Fruit fly (Drosophila melanogaster) whole organism, embryonic: ENCODE data around the gene CG44362.

Experiments
- CG10565 ChIP-seq: fragments of 200-800 bp; sonication (Bioruptor generic); optimal IDR thresholded peaks from 3 replicates; lab custom pipeline; 2016; ENCODE audit warnings: missing biosample characterization, mild to moderate bottlenecking, missing genetic modification characterization
- CG10979 ChIP-seq: fragments of 200-800 bp; sonication (Bioruptor generic); optimal IDR thresholded peaks from 2 replicates; lab custom pipeline; 2018; ENCODE audit warnings: missing biosample characterization, mild to moderate bottlenecking, missing genetic modification characterization, moderate library complexity
- CG11695 ChIP-seq: fragments of 200-800 bp; sonication (Bioruptor generic); IDR thresholded peaks from 3 replicates; pipeline ENCODE4 v1.3.6; 2022; ENCODE audit warnings: missing biosample characterization, missing genetic modification characterization
- CG14860 ChIP-seq: fragments of 200-800 bp; sonication (Bioruptor generic); IDR thresholded peaks from 3 replicates; pipeline ENCODE4 v1.3.6; 2022; ENCODE audit warnings: missing biosample characterization, missing genetic modification characterization; ENCODE audit not compliant: partially characterized antibody
- CG15479 ChIP-seq: fragments of 200-800 bp; sonication (Bioruptor generic); optimal IDR thresholded peaks from 3 replicates; lab custom pipeline; 2019; ENCODE audit warnings: missing biosample characterization, mild to moderate bottlenecking, missing genetic modification characterization, moderate library complexity
- CG1603 ChIP-seq: fragments of 200-800 bp; sonication (Bioruptor generic); optimal IDR thresholded peaks from 2 replicates; lab custom pipeline; 2019; ENCODE audit warnings: missing biosample characterization, mild to moderate bottlenecking, missing genetic modification characterization, moderate library complexity
- CG17385 ChIP-seq: fragments of 200-800 bp; sonication (Bioruptor generic); optimal IDR thresholded peaks from 3 replicates; lab custom pipeline; 2018; ENCODE audit warnings: missing biosample characterization, mild to moderate bottlenecking, missing genetic modification characterization
- CG18011 ChIP-seq: fragments of 200-800 bp; sonication (Bioruptor generic); optimal IDR thresholded peaks from 2 replicates; lab custom pipeline; 2017; ENCODE audit warnings: missing biosample characterization, missing genetic modification characterization, mild to moderate bottlenecking, moderate library complexity, missing genotype
- CG32532 ChIP-seq: fragments of 200-800 bp; sonication (Bioruptor generic); IDR thresholded peaks from 2 replicates; pipeline ENCODE4 v1.3.6; 2022; ENCODE audit warnings: missing biosample characterization, missing genetic modification characterization
- CG33557 ChIP-seq: fragments of 200-800 bp; sonication (Bioruptor generic); optimal IDR thresholded peaks from 2 replicates; lab custom pipeline; 2019; ENCODE audit warnings: missing biosample characterization, mild to moderate bottlenecking, missing genetic modification characterization, moderate library complexity
- CG6765 ChIP-seq: fragments of 200-800 bp; sonication (Bioruptor generic); optimal IDR thresholded peaks from 3 replicates; lab custom pipeline; 2017; ENCODE audit warnings: missing biosample characterization, mild to moderate bottlenecking, missing genetic modification characterization
- CG8089 ChIP-seq: fragments of 200-800 bp; sonication (Bioruptor generic); optimal IDR thresholded peaks from 3 replicates; lab custom pipeline; 2016; ENCODE audit warnings: missing biosample characterization, missing genetic modification characterization
- CG8944 ChIP-seq: fragments of 200-800 bp; sonication (Bioruptor generic); optimal IDR thresholded peaks from 3 replicates; lab custom pipeline; 2016; ENCODE audit warnings: missing biosample characterization, missing genetic modification characterization
- CG9609 ChIP-seq: fragments of 200-800 bp; sonication (Bioruptor generic); optimal IDR thresholded peaks from 3 replicates; lab custom pipeline; 2016; ENCODE audit warnings: missing biosample characterization, missing genetic modification characterization
- CG9797 ChIP-seq: fragments of 200-800 bp; sonication (Bioruptor generic); optimal IDR thresholded peaks from 3 replicates; lab custom pipeline; 2018; ENCODE audit warnings: missing biosample characterization, mild to moderate bottlenecking, missing genetic modification characterization
- CG9817 ChIP-seq: fragments of 200-800 bp; sonication (Bioruptor generic); optimal IDR thresholded peaks from 2 replicates; lab custom pipeline; 2018; ENCODE audit warnings: missing biosample characterization, mild to moderate bottlenecking, missing genetic modification characterization, moderate library complexity
- H2.0 ChIP-seq: fragments of 200-800 bp; sonication (Bioruptor generic); IDR thresholded peaks from 2 replicates; pipeline ENCODE4 v1.3.6; 2022; ENCODE audit warnings: missing biosample characterization, missing genetic modification characterization
- Hr78 ChIP-seq, 2 experiments: fragments of 200-800 bp in 1 of 2; fragments of >200 bp in 1 of 2; sonication (Bioruptor generic) in 1 of 2; optimal IDR thresholded peaks; 2 replicates each; lab custom pipeline; 2017 to 2019; ENCODE audit warnings: missing biosample characterization in 2 of 2, missing genetic modification characterization in 2 of 2, mild to moderate bottlenecking in 1 of 2, moderate library complexity in 1 of 2
- Lpt ChIP-seq: fragments of >200 bp; optimal IDR thresholded peaks from 2 replicates; lab custom pipeline; 2018; ENCODE audit warnings: missing biosample characterization, missing genetic modification characterization
- Med ChIP-seq: fragments of 200-800 bp; sonication (Bioruptor generic); peaks from one replicate; lab custom pipeline; 2016; ENCODE audit warnings: missing biosample characterization, missing genetic modification characterization, mild to moderate bottlenecking, inconsistent platforms, moderate library complexity
- NK7.1 ChIP-seq: fragments of 200-800 bp; sonication (Bioruptor generic); optimal IDR thresholded peaks from 3 replicates; lab custom pipeline; 2016; ENCODE audit warnings: missing biosample characterization, missing genetic modification characterization
- Neu2 ChIP-seq: fragments of 200-800 bp; sonication (Bioruptor generic); optimal IDR thresholded peaks from 3 replicates; lab custom pipeline; 2016; ENCODE audit warnings: missing biosample characterization, missing genetic modification characterization, borderline replicate concordance
- Sox100B ChIP-seq: fragments of 200-800 bp; sonication (Bioruptor generic); optimal IDR thresholded peaks from 3 replicates; lab custom pipeline; 2018; ENCODE audit warnings: missing biosample characterization, mild to moderate bottlenecking, missing genetic modification characterization
- Xbp1 ChIP-seq: fragments of 200-800 bp; sonication (Bioruptor generic); optimal IDR thresholded peaks from 3 replicates; lab custom pipeline; 2016; ENCODE audit warnings: missing biosample characterization, mild to moderate bottlenecking, missing genetic modification characterization
- ab ChIP-seq: fragments of 200-800 bp; sonication (Bioruptor generic); optimal IDR thresholded peaks from 2 replicates; lab custom pipeline; 2016; ENCODE audit warnings: missing biosample characterization, missing genetic modification characterization
- al ChIP-seq: fragments of 200-800 bp; sonication (Bioruptor generic); IDR thresholded peaks from 2 replicates; pipeline ENCODE4 v1.3.6; 2022; ENCODE audit warnings: missing biosample characterization, missing genetic modification characterization
- bab2 ChIP-seq: fragments of 200-800 bp; sonication (Bioruptor generic); optimal IDR thresholded peaks from 2 replicates; lab custom pipeline; 2016; ENCODE audit warnings: missing biosample characterization, missing genetic modification characterization
- bcd ChIP-seq: fragments of 200-800 bp; sonication (Bioruptor generic); optimal IDR thresholded peaks from 2 replicates; lab custom pipeline; 2017; ENCODE audit warnings: missing biosample characterization, mild to moderate bottlenecking, missing genetic modification characterization
- cad ChIP-seq: fragments of >200 bp; optimal IDR thresholded peaks from 2 replicates; lab custom pipeline; 2017; ENCODE audit warnings: missing biosample characterization, missing genetic modification characterization
- cas ChIP-seq: fragments of 200-800 bp; sonication (Bioruptor generic); IDR thresholded peaks from 2 replicates; pipeline ENCODE4 v1.3.6; 2022; ENCODE audit warnings: missing biosample characterization, missing genetic modification characterization
- ci ChIP-seq: fragments of 200-800 bp; sonication (Bioruptor generic); IDR thresholded peaks from 3 replicates; pipeline ENCODE4 v1.3.6; 2022; ENCODE audit warnings: missing biosample characterization, missing genetic modification characterization
- da ChIP-seq: fragments of 200-800 bp; sonication (Bioruptor generic); optimal IDR thresholded peaks from 2 replicates; lab custom pipeline; 2016; ENCODE audit warnings: missing biosample characterization, missing genetic modification characterization
- dm ChIP-seq: fragments of 200-800 bp; sonication (Bioruptor generic); optimal IDR thresholded peaks from 3 replicates; lab custom pipeline; 2016; ENCODE audit warnings: missing biosample characterization, missing genetic modification characterization
- gem ChIP-seq: fragments of 200-800 bp; sonication (Bioruptor generic); optimal IDR thresholded peaks from 2 replicates; lab custom pipeline; 2019; ENCODE audit warnings: missing biosample characterization, mild to moderate bottlenecking, missing genetic modification characterization, moderate library complexity
- gsb ChIP-seq: fragments of 200-800 bp; sonication (Bioruptor generic); IDR thresholded peaks from 2 replicates; pipeline ENCODE4 v1.3.6; 2022; ENCODE audit warnings: missing biosample characterization, missing genetic modification characterization
- ham ChIP-seq: fragments of 200-800 bp; sonication (Bioruptor generic); IDR thresholded peaks from 2 replicates; pipeline ENCODE4 v1.3.6; 2022; ENCODE audit warnings: missing biosample characterization, missing genetic modification characterization
- her ChIP-seq: fragments of 200-800 bp; sonication (Bioruptor generic); optimal IDR thresholded peaks from 2 replicates; lab custom pipeline; 2016; ENCODE audit warnings: missing biosample characterization, missing genetic modification characterization
- hkb ChIP-seq, 2 experiments: fragments of 200-800 bp in 1 of 2; fragments of >200 bp in 1 of 2; sonication (Bioruptor generic) in 1 of 2; IDR thresholded peaks in 1 of 2; optimal IDR thresholded peaks in 1 of 2; 2 replicates each; pipeline versions ENCODE4 v1.3.6 to Lab custom; 2017 to 2022; ENCODE audit warnings: missing biosample characterization in 1 of 2, missing genetic modification characterization in 1 of 2
- nerfin-2 ChIP-seq: fragments of 200-800 bp; sonication (Bioruptor generic); IDR thresholded peaks from 2 replicates; pipeline ENCODE4 v1.3.6; 2022; ENCODE audit warnings: missing biosample characterization, missing genetic modification characterization; ENCODE audit not compliant: partially characterized antibody
- otp ChIP-seq: fragments of 200-800 bp; sonication (Bioruptor generic); IDR thresholded peaks from 3 replicates; pipeline ENCODE4, ENCODE4 v1.3.6; 2022; ENCODE audit warnings: missing biosample characterization, missing genetic modification characterization
- peb ChIP-seq: fragments of 200-800 bp; sonication (Bioruptor generic); IDR thresholded peaks from 2 replicates; pipeline ENCODE4 v1.3.6; 2022; ENCODE audit warnings: missing biosample characterization, missing genetic modification characterization
- seq ChIP-seq: fragments of 200-800 bp; sonication (Bioruptor generic); IDR thresholded peaks from 2 replicates; pipeline ENCODE4 v1.3.6; 2022; ENCODE audit warnings: missing biosample characterization, missing genetic modification characterization
- sima ChIP-seq: fragments of 200-800 bp; sonication (Bioruptor generic); optimal IDR thresholded peaks from 2 replicates; lab custom pipeline; 2016; ENCODE audit warnings: missing biosample characterization, missing genetic modification characterization
- slou ChIP-seq: fragments of 200-800 bp; sonication (Bioruptor generic); optimal IDR thresholded peaks from 3 replicates; lab custom pipeline; 2016; ENCODE audit warnings: missing biosample characterization, missing genetic modification characterization
- slp2 ChIP-seq: fragments of 200-800 bp; sonication (Bioruptor generic); optimal IDR thresholded peaks from 2 replicates; lab custom pipeline; 2016; ENCODE audit warnings: missing biosample characterization, missing genetic modification characterization
- tap ChIP-seq: fragments of 200-800 bp; optimal IDR thresholded peaks from 3 replicates; lab custom pipeline; 2019; ENCODE audit warnings: missing biosample characterization, mild to moderate bottlenecking, missing genetic modification characterization, moderate library complexity
- trem ChIP-seq: fragments of 200-800 bp; optimal IDR thresholded peaks from 3 replicates; lab custom pipeline; 2019; ENCODE audit warnings: missing biosample characterization, mild to moderate bottlenecking, missing genetic modification characterization, moderate library complexity
- tx ChIP-seq: fragments of 200-800 bp; sonication (Bioruptor generic); optimal IDR thresholded peaks from 2 replicates; lab custom pipeline; 2016; ENCODE audit warnings: missing biosample characterization, missing genetic modification characterization
- yki ChIP-seq: fragments of >200 bp; optimal IDR thresholded peaks from 3 replicates; lab custom pipeline; 2018

CG44362 gene

DNA sequence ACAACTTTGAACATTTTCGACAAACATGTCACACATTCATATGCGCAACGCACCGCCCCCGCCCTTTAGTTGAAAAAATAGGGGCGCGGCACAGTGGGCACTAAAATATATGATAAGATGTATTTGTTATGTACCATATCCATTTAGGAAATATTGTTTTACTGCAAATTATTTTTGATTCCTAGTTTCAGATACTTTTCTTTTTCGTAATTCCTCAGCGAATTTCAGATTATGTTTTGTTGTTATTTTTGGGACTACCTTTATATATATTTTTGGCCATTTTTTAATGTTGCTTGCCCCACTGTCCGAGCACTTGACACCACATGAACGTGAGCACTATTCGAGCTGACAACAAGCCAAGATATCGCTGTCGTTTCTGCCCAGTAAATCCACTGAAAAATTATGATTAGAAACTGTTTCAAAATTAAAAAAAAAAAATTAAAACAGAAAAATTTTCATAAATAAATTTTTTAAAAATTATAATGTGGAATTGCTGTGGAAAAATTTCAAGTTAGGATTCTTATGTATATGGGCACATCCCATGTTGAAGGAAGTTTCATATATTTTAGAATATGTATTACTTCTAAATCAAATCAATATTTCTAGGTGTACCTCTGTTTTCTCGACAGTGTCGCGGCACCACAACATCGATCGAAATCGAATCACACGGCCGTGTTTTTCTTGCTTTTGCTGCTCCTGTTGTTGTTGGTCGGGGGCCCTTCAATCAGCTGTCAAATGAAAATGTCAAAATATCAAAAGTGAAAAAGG, 20.1 kb downstream of the CG44362 start (continued):
- TF ChIP-seq peb (GFP tag; lab: Robert Waterston, UW) (peak; percentile 71; the same call in 1 of the 2 replicates), yki (lab: Kevin White, UChicago) (no peak), NK7.1 (peak; percentile 20), her (GFP tag; lab: Kevin White, UChicago) (no peak), nerfin-2 (GFP tag; lab: Robert Waterston, UW) (peak; percentile 20; the same call in 1 of the 2 replicates), Xbp1 (GFP tag; lab: Kevin White, UChicago) (peak; percentile 77), ci (GFP tag; lab: Robert Waterston, UW) (peak; percentile 92), bcd (GFP tag; lab: Kevin White, UChicago) (peak; percentile 77), CG10565 (peak; percentile 60), CG9609 (GFP tag; lab: Kevin White, UChicago) (peak; percentile 34), Med (GFP tag; lab: Kevin White, UChicago) (peak; percentile 81), slou (peak; percentile 48), H2.0 (peak; percentile 73), Hr78 (GFP tag; optimal IDR thresholded peaks at IDR 0.05; lab: Kevin White, UChicago) (peak in 1 of 2 experiments; percentile 50), CG18011 (no peak), CG33557 (GFP tag; lab: Kevin White, UChicago) (peak; percentile 78), gsb (GFP tag; lab: Robert Waterston, UW) (peak; percentile 62), CG9817 (tag; lab: Kevin White, UChicago) (peak; percentile 71), CG11695 (GFP tag; lab: Robert Waterston, UW) (peak; percentile 87), CG9797 (GFP tag; lab: Kevin White, UChicago) (no peak), bab2 (GFP tag; lab: Kevin White, UChicago) (peak; percentile 72), tap (tag; lab: Kevin White, UChicago) (peak; percentile 95), otp (GFP tag; lab: Robert Waterston, UW) (peak; percentile 87), slp2 (GFP tag; lab: Kevin White, UChicago) (peak; percentile 55), tx (GFP tag; lab: Kevin White, UChicago) (peak; percentile 27), CG32532 (GFP tag; lab: Robert Waterston, UW) (peak; percentile 80), ab (peak; percentile 71), ham (GFP tag; lab: Robert Waterston, UW) (0 out of 2 replicates have a peak, but pooled peaks have one; percentile 64), sima (GFP tag; lab: Kevin White, UChicago) (no peak), Neu2 (GFP tag; lab: Kevin White, UChicago) (no peak), CG17385 (GFP tag; lab: Kevin White, UChicago) (peak; percentile 79), cad (GFP tag; lab: Kevin White, UChicago) (no peak), CG6765 (peak; percentile 67), CG14860 (GFP tag; lab: Robert Waterston, UW) (peak; percentile 72), cas (GFP tag; lab: Robert Waterston, UW) (peak; percentile 50; the same call in 1 of the 2 replicates), hkb (optimal IDR thresholded peaks at IDR 0.05; lab: Kevin White, UChicago) (no peak), hkb (GFP tag; IDR thresholded peaks at IDR 0.05; lab: Robert Waterston, UW) (peak; percentile 93), CG1603 (tag; lab: Kevin White, UChicago) (peak; percentile 14), trem (tag; lab: Kevin White, UChicago) (peak; percentile 89), dm (no peak), CG15479 (GFP tag; lab: Kevin White, UChicago) (peak; percentile 10), CG8089 (GFP tag; lab: Kevin White, UChicago) (peak; percentile 61), Lpt (no peak), al (peak; percentile 66), da (GFP tag; lab: Kevin White, UChicago) (peak; percentile 46), CG10979 (tag; lab: Kevin White, UChicago) (peak; percentile 97), seq (peak; percentile 86), gem (tag; lab: Kevin White, UChicago) (peak; percentile 96), Sox100B (GFP tag; lab: Kevin White, UChicago) (peak; percentile 91), CG8944 (GFP tag; lab: Kevin White, UChicago) (peak; percentile 38)
